In genomic region chrIII:1238704-1239103, ce11 we compare ENCODE assay signal across 5 worm cellular contexts.
TF ChIP-seq lines count a peak whose summit lies in the region.

TSS of gene fbxa-61 (plus strand) at chrIII:1239048.

TF ChIP-seq in whole organism, L1 larva, 84 proteins besides CTCF, POLR2A, EP300 and RAD21:
- TF ChIP-seq nhr-85 (tag; lab: Kevin White, UChicago) (peak; percentile 67), C16A3.4 (tag; optimal IDR thresholded peaks at IDR 0.05; lab: Kevin White, UChicago) (no peak)

TF ChIP-seq in whole organism, L2 larva, 48 proteins besides CTCF, POLR2A, EP300 and RAD21:
- TF ChIP-seq ztf-4 (tag; optimal IDR thresholded peaks at IDR 0.05; lab: Kevin White, UChicago) (no peak), sma-9 (GFP tag; optimal IDR thresholded peaks at IDR 0.05; lab: Kevin White, UChicago) (peak; percentile 29), sma-9 (tag; optimal IDR thresholded peaks at IDR 0.05; lab: Kevin White, UChicago) (no peak), mdl-1 (tag; optimal IDR thresholded peaks at IDR 0.05; lab: Kevin White, UChicago) (no peak)

TF ChIP-seq in whole organism, L3 larva, 47 proteins besides CTCF, POLR2A, EP300 and RAD21:
- TF ChIP-seq nhr-12 (tag; optimal IDR thresholded peaks at IDR 0.05; lab: Kevin White, UChicago) (no peak), hmg-11 (tag; optimal IDR thresholded peaks at IDR 0.05; lab: Kevin White, UChicago) (no peak), elt-1 (tag; optimal IDR thresholded peaks at IDR 0.05; lab: Kevin White, UChicago) (peak; percentile 88), fos-1 (tag; optimal IDR thresholded peaks at IDR 0.05; lab: Kevin White, UChicago) (no peak), nhr-23 (tag; optimal IDR thresholded peaks at IDR 0.05; lab: Kevin White, UChicago) (peak; percentile 42), fkh-2 (tag; optimal IDR thresholded peaks at IDR 0.05; lab: Kevin White, UChicago) (no peak)

TF ChIP-seq in whole organism, late embryonic, 69 proteins besides CTCF, POLR2A, EP300 and RAD21:
- TF ChIP-seq eyg-1 (tag; optimal IDR thresholded peaks at IDR 0.05; lab: Kevin White, UChicago) (no peak), rnt-1 (tag; optimal IDR thresholded peaks at IDR 0.05; lab: Kevin White, UChicago) (peak; percentile 18)

TF ChIP-seq in whole organism, mixed stage, embryonic, 35 proteins besides CTCF, POLR2A, EP300 and RAD21:
- TF ChIP-seq elt-1 (tag; optimal IDR thresholded peaks at IDR 0.05; lab: Kevin White, UChicago; ENCODE audit: borderline replicate concordance, insufficient read depth), result peak; percentile 55
- TF ChIP-seq nhr-2 (tag; optimal IDR thresholded peaks at IDR 0.05; lab: Kevin White, UChicago), result no peak
- TF ChIP-seq mep-1 (tag; optimal IDR thresholded peaks at IDR 0.05; lab: Kevin White, UChicago), result no peak

Comparison
In these comparisons a context has a peak if more than half of its experiments do, and no peak if none do; other contexts are left out.
1. Of the 10 proteins assayed by ChIP-seq in both whole organism, L1 larva and whole organism, late embryonic: peak only in whole organism, L1 larva: none; only in whole organism, late embryonic: rnt-1; in both: none; in neither: 9.